Fruit fly (Drosophila melanogaster): Measurements from ENCODE around the gene Vps45.

Gene Vps45

dm6 chr3R:9534125-9534496, 29.6 kb upstream of the Vps45 start (continued):
- peak; percentile 91 for TF ChIP-seq CG9817 (tag; optimal IDR thresholded peaks at IDR 0.05)
- peak; percentile 82 for TF ChIP-seq CG3065 (GFP tag; optimal IDR thresholded peaks at IDR 0.05)
- TF ChIP-seq ase (GFP tag; IDR thresholded peaks at IDR 0.05), result peak; percentile 93
- peak; percentile 84 for TF ChIP-seq wdn (GFP tag; IDR thresholded peaks at IDR 0.05)
- TF ChIP-seq Doc2 (GFP tag; IDR thresholded peaks at IDR 0.05), result peak; percentile 31; the same call in 1 of the 2 replicates
- peak; percentile 84 for TF ChIP-seq org-1 (GFP tag; optimal IDR thresholded peaks at IDR 0.05)
- peak; percentile 52 for TF ChIP-seq Usf (GFP tag; optimal IDR thresholded peaks at IDR 0.05)
- no peak for TF ChIP-seq CG14860 (GFP tag; IDR thresholded peaks at IDR 0.05; ENCODE audit: partially characterized antibody)
- no peak for TF ChIP-seq BEAF-32 (GFP tag; optimal IDR thresholded peaks at IDR 0.05)
- TF ChIP-seq twi (tag; optimal IDR thresholded peaks at IDR 0.05), result peak; percentile 83
- peak; percentile 62; the same call in 1 of the 2 replicates for TF ChIP-seq MBD-R2 (GFP tag; IDR thresholded peaks at IDR 0.05)
- TF ChIP-seq pros (GFP tag; optimal IDR thresholded peaks at IDR 0.05), result peak; percentile 22
- peak; percentile 90 for TF ChIP-seq CG8944 (GFP tag; optimal IDR thresholded peaks at IDR 0.05)
- TF ChIP-seq zf30C (GFP tag; optimal IDR thresholded peaks at IDR 0.05), result peak; percentile 58
- peak; percentile 86 for TF ChIP-seq CG31388 (GFP tag; optimal IDR thresholded peaks at IDR 0.05)
- TF ChIP-seq CG16779 (GFP tag; IDR thresholded peaks at IDR 0.05), result peak; percentile 60
- TF ChIP-seq CG16815 (GFP tag; optimal IDR thresholded peaks at IDR 0.05), result peak; percentile 74
- TF ChIP-seq Chrac-16 (GFP tag; optimal IDR thresholded peaks at IDR 0.05), result peak; percentile 83
- TF ChIP-seq CG10147 (GFP tag; optimal IDR thresholded peaks at IDR 0.05), result peak; percentile 83
- peak; percentile 78 for TF ChIP-seq Nf-YB (GFP tag; optimal IDR thresholded peaks at IDR 0.05)
- TF ChIP-seq slp2 (GFP tag; optimal IDR thresholded peaks at IDR 0.05), result peak; percentile 88
- peak; percentile 89 for TF ChIP-seq CG12659 (GFP tag; optimal IDR thresholded peaks at IDR 0.05)
- peak; percentile 95 for TF ChIP-seq CG13424 (tag; optimal IDR thresholded peaks at IDR 0.05)
- peak; percentile 89 for TF ChIP-seq HmgZ (tag; optimal IDR thresholded peaks at IDR 0.05)
- peak; percentile 75 for TF ChIP-seq CG33213 (GFP tag; optimal IDR thresholded peaks at IDR 0.05)
- peak; percentile 83 for TF ChIP-seq shn (GFP tag; optimal IDR thresholded peaks at IDR 0.05)
- peak; percentile 81 for TF ChIP-seq CG12104 (GFP tag; optimal IDR thresholded peaks at IDR 0.05)
- TF ChIP-seq NC2α (GFP tag; optimal IDR thresholded peaks at IDR 0.05), result peak; percentile 86
- peak in 1 of 2 experiments; percentile 46 for TF ChIP-seq crp (GFP tag; optimal IDR thresholded peaks at IDR 0.05)
- peak; percentile 88 for TF ChIP-seq CG1233 (GFP tag; optimal IDR thresholded peaks at IDR 0.05)
- no peak for TF ChIP-seq ftz-f1 (GFP tag; optimal IDR thresholded peaks at IDR 0.05)
- peak; percentile 85 for TF ChIP-seq CG4854 (GFP tag; optimal IDR thresholded peaks at IDR 0.05)
- peak; percentile 94 for TF ChIP-seq Fer3 (tag; optimal IDR thresholded peaks at IDR 0.05)
- TF ChIP-seq CG12071 (GFP tag; optimal IDR thresholded peaks at IDR 0.05), result peak; percentile 87
- peak; percentile 93 for TF ChIP-seq trem (tag; optimal IDR thresholded peaks at IDR 0.05)
- TF ChIP-seq CG11504 (tag; optimal IDR thresholded peaks at IDR 0.05), result peak; percentile 96
- TF ChIP-seq slbo (GFP tag; IDR thresholded peaks at IDR 0.05), result peak; percentile 93
- peak; percentile 97 for TF ChIP-seq vvl (GFP tag; IDR thresholded peaks at IDR 0.05)
- TF ChIP-seq CG18262 (tag; optimal IDR thresholded peaks at IDR 0.05), result peak; percentile 95
- peak; percentile 91 for TF ChIP-seq ewg (GFP tag; optimal IDR thresholded peaks at IDR 0.05)
- no peak for TF ChIP-seq Abd-B (GFP tag; optimal IDR thresholded peaks at IDR 0.05)
- peak; percentile 93 for TF ChIP-seq Atf-2 (GFP tag; optimal IDR thresholded peaks at IDR 0.05)
- TF ChIP-seq CG14710 (tag; optimal IDR thresholded peaks at IDR 0.05), result peak; percentile 92
- TF ChIP-seq CG13894 (tag; optimal IDR thresholded peaks at IDR 0.05), result no peak
- peak; percentile 61 for TF ChIP-seq ro (GFP tag; IDR thresholded peaks at IDR 0.05)
- peak; percentile 96 for TF ChIP-seq az2 (GFP tag; optimal IDR thresholded peaks at IDR 0.05)
- TF ChIP-seq Med (GFP tag), result peak; percentile 98
- TF ChIP-seq so (GFP tag; IDR thresholded peaks at IDR 0.05), result peak; percentile 90
- TF ChIP-seq Hsf (GFP tag; optimal IDR thresholded peaks at IDR 0.05), result peak; percentile 92
- peak; percentile 92 for TF ChIP-seq Ptx1 (GFP tag; IDR thresholded peaks at IDR 0.05)
- TF ChIP-seq pb (GFP tag; optimal IDR thresholded peaks at IDR 0.05), result peak; percentile 84

Measured in whole organism, embryonic.